Worm (Caenorhabditis elegans) whole organism, young adult: ENCODE measurements around the gene sra-28.
A peak's percentile ranks its signal among the peaks of the same experiment; 100 is the strongest.

Source experiments
- B0019.2 ChIP-seq: fragments of 200-800 bp; sonication (Bioruptor generic); conservative IDR thresholded peaks from 2 replicates; pipeline ENCODE4 v1.3.6; 2022; ENCODE audit warnings: missing genetic modification reagents, missing genetic modification characterization, missing compliant biosample characterization
- B0336.3 ChIP-seq: fragments of 200-800 bp; sonication (Bioruptor generic); IDR thresholded peaks from 2 replicates; pipeline ENCODE4 v1.3.6; 2022; ENCODE audit warnings: missing genetic modification characterization, missing compliant biosample characterization
- C17E4.6 ChIP-seq: fragments of 200-800 bp; sonication (Bioruptor generic); IDR thresholded peaks from 2 replicates; pipeline ENCODE4 v1.3.6; 2022; ENCODE audit warnings: missing genetic modification reagents, missing genetic modification characterization, missing compliant biosample characterization
- D2030.7 ChIP-seq: fragments of 200-800 bp; sonication (Bioruptor generic); IDR thresholded peaks from 2 replicates; pipeline ENCODE4 v1.3.6; 2022; ENCODE audit warnings: missing genetic modification reagents, missing genetic modification characterization, missing compliant biosample characterization
- F22D6.2 ChIP-seq: sonication (generic microtip); optimal IDR thresholded peaks from 2 replicates; lab custom pipeline; 2016; ENCODE audit warnings: mild to moderate bottlenecking, missing genetic modification characterization, missing compliant biosample characterization
- F23B12.7 ChIP-seq: sonication (generic microtip); optimal IDR thresholded peaks from 2 replicates; lab custom pipeline; 2017; ENCODE audit warnings: missing genetic modification characterization, mild to moderate bottlenecking, missing compliant biosample characterization, antibody characterized with exemption, moderate library complexity; ENCODE audit not compliant: insufficient read depth
- F33H1.4 ChIP-seq: fragments of 200-800 bp; sonication (Bioruptor generic); IDR thresholded peaks from 2 replicates; pipeline ENCODE4 v1.3.6; 2022; ENCODE audit warnings: missing genetic modification reagents, missing genetic modification characterization, missing compliant biosample characterization
- F49E8.2 ChIP-seq: sonication (generic microtip); optimal IDR thresholded peaks from 3 replicates; lab custom pipeline; 2017; ENCODE audit warnings: missing genetic modification characterization, mild to moderate bottlenecking, missing compliant biosample characterization, antibody characterized with exemption, moderate library complexity; ENCODE audit not compliant: insufficient read depth
- F57C9.4 ChIP-seq: sonication (generic microtip); optimal IDR thresholded peaks from 2 replicates; lab custom pipeline; 2017; ENCODE audit warnings: mild to moderate bottlenecking, missing genetic modification characterization, missing compliant biosample characterization
- T26A5.8 ChIP-seq: sonication (generic microtip); optimal IDR thresholded peaks from 2 replicates; lab custom pipeline; 2016; ENCODE audit warnings: missing genetic modification characterization, missing compliant biosample characterization
- Y56A3A.18 ChIP-seq: fragments of 200-800 bp; sonication (Bioruptor generic); IDR thresholded peaks from 2 replicates; pipeline ENCODE4 v1.3.6; 2022; ENCODE audit warnings: missing genetic modification reagents, missing genetic modification characterization, missing compliant biosample characterization
- atf-7 ChIP-seq: sonication (generic microtip); optimal IDR thresholded peaks from 2 replicates; lab custom pipeline; 2017; ENCODE audit warnings: mild to moderate bottlenecking, missing genetic modification characterization, missing compliant biosample characterization
- attf-3 ChIP-seq: fragments of 200-800 bp; sonication (Bioruptor generic); conservative IDR thresholded peaks from 2 replicates; pipeline ENCODE4 v1.3.6; 2022; ENCODE audit warnings: missing genetic modification reagents, missing genetic modification characterization, missing compliant biosample characterization
- attf-6 ChIP-seq: fragments of 200-800 bp; sonication (Bioruptor generic); IDR thresholded peaks from 2 replicates; pipeline ENCODE4 v1.3.6; 2022; ENCODE audit warnings: missing genetic modification reagents, missing genetic modification characterization, missing compliant biosample characterization
- bed-1 ChIP-seq: fragments of 200-800 bp; sonication (Bioruptor generic); IDR thresholded peaks from 2 replicates; pipeline ENCODE4 v1.3.6; 2022; ENCODE audit warnings: missing genetic modification reagents, missing genetic modification characterization, missing compliant biosample characterization
- bed-2 ChIP-seq: fragments of 200-800 bp; sonication (Bioruptor generic); IDR thresholded peaks from 2 replicates; pipeline ENCODE4 v1.3.6; 2022; ENCODE audit warnings: missing genetic modification reagents, missing genetic modification characterization, missing compliant biosample characterization
- ccch-3 ChIP-seq: fragments of 200-800 bp; sonication (Bioruptor generic); optimal IDR thresholded peaks from 2 replicates; lab custom pipeline; 2018; ENCODE audit warnings: mild to moderate bottlenecking, missing genetic modification characterization, missing compliant biosample characterization
- cebp-2 ChIP-seq: fragments of 200-800 bp; sonication (Bioruptor generic); IDR thresholded peaks from 2 replicates; pipeline ENCODE4 v1.3.6; 2022; ENCODE audit warnings: missing genetic modification characterization, missing compliant biosample characterization
- ceh-100 ChIP-seq: fragments of 200-800 bp; sonication (Bioruptor generic); IDR thresholded peaks from 2 replicates; pipeline ENCODE4 v1.3.6; 2022; ENCODE audit warnings: missing genetic modification reagents, missing genetic modification characterization, missing compliant biosample characterization
- ceh-79 ChIP-seq: sonication (generic microtip); optimal IDR thresholded peaks from 2 replicates; lab custom pipeline; 2017; ENCODE audit warnings: mild to moderate bottlenecking, missing genetic modification characterization, missing compliant biosample characterization
- chd-7 ChIP-seq: sonication (generic microtip); optimal IDR thresholded peaks from 2 replicates; lab custom pipeline; 2016; ENCODE audit warnings: mild to moderate bottlenecking, missing genetic modification characterization, moderate library complexity, missing compliant biosample characterization
- dox-1 ChIP-seq: fragments of 200-800 bp; sonication (Bioruptor generic); IDR thresholded peaks from 2 replicates; pipeline ENCODE4 v1.3.6; 2022; ENCODE audit warnings: missing genetic modification reagents, missing genetic modification characterization, missing compliant biosample characterization
- dpff-1 ChIP-seq: sonication (generic microtip); optimal IDR thresholded peaks from 2 replicates; lab custom pipeline; 2017; ENCODE audit warnings: mild to moderate bottlenecking, missing genetic modification characterization, missing compliant biosample characterization
- efl-1 ChIP-seq: fragments of 150-350 bp; optimal IDR thresholded peaks from 2 replicates; lab custom pipeline; 2014; ENCODE audit warnings: missing biosample characterization, missing genetic modification reagents, missing genetic modification characterization
- egl-44 ChIP-seq: fragments of 200-800 bp; sonication (Bioruptor generic); IDR thresholded peaks from 2 replicates; pipeline ENCODE4 v1.3.6; 2022; ENCODE audit warnings: missing genetic modification reagents, missing genetic modification characterization, missing compliant biosample characterization
- ekl-4 ChIP-seq: fragments of 200-800 bp; sonication (Bioruptor generic); IDR thresholded peaks from 2 replicates; pipeline ENCODE4 v1.3.6; 2022; ENCODE audit warnings: missing genetic modification reagents, missing genetic modification characterization, missing compliant biosample characterization
- ets-4 ChIP-seq: fragments of 200-800 bp; sonication (Bioruptor generic); optimal IDR thresholded peaks from 2 replicates; lab custom pipeline; 2018; ENCODE audit warnings: mild to moderate bottlenecking, missing genetic modification characterization, missing compliant biosample characterization
- gei-17 ChIP-seq: fragments of 200-800 bp; sonication (Bioruptor generic); optimal IDR thresholded peaks from 2 replicates; lab custom pipeline; 2018; ENCODE audit warnings: mild to moderate bottlenecking, missing genetic modification characterization, missing compliant biosample characterization
- hlh-12 ChIP-seq: sonication (generic microtip); optimal IDR thresholded peaks from 2 replicates; lab custom pipeline; 2016; ENCODE audit warnings: missing genetic modification characterization, missing compliant biosample characterization
- hrde-1 ChIP-seq: sonication (generic microtip); optimal IDR thresholded peaks from 2 replicates; lab custom pipeline; 2016; ENCODE audit warnings: missing genetic modification characterization, mild to moderate bottlenecking, missing compliant biosample characterization, moderate library complexity, missing genotype, missing genetic modification reagents, borderline replicate concordance
- hsf-1 ChIP-seq: fragments of 200-800 bp; sonication (Bioruptor generic); IDR thresholded peaks from 2 replicates; pipeline ENCODE4 v1.3.6; 2022; ENCODE audit warnings: missing genetic modification reagents, missing genetic modification characterization, missing compliant biosample characterization
- lag-1 ChIP-seq: fragments of 200-800 bp; sonication (Bioruptor generic); IDR thresholded peaks from 2 replicates; pipeline ENCODE4 v1.3.6; 2022; ENCODE audit warnings: missing genetic modification reagents, missing genetic modification characterization, missing compliant biosample characterization
- let-526 ChIP-seq: fragments of 200-800 bp; sonication (Bioruptor generic); IDR thresholded peaks from 2 replicates; pipeline ENCODE4 v1.3.6; 2022; ENCODE audit warnings: missing genetic modification reagents, missing genetic modification characterization, missing compliant biosample characterization
- let-607 ChIP-seq, 2 experiments: fragments of 200-800 bp in 1 of 2; sonication (Bioruptor generic) in 1 of 2; sonication (generic microtip) in 1 of 2; optimal IDR thresholded peaks; 2 replicates each; lab custom pipeline; 2016 to 2018; ENCODE audit warnings: mild to moderate bottlenecking in 2 of 2, missing compliant biosample characterization in 2 of 2, missing genetic modification characterization in 2 of 2, moderate library complexity in 2 of 2, missing genotype in 1 of 2
- lin-26 ChIP-seq: fragments of 200-800 bp; sonication (Bioruptor generic); IDR thresholded peaks from 2 replicates; pipeline ENCODE4 v1.3.6; 2022; ENCODE audit warnings: missing genetic modification reagents, missing genetic modification characterization, missing compliant biosample characterization
- lin-54 ChIP-seq: fragments of 200-800 bp; sonication (Bioruptor generic); optimal IDR thresholded peaks from 2 replicates; lab custom pipeline; 2018; ENCODE audit warnings: mild to moderate bottlenecking, missing genetic modification characterization, missing compliant biosample characterization
- madf-3 ChIP-seq: fragments of 200-800 bp; sonication (Bioruptor generic); IDR thresholded peaks from 2 replicates; pipeline ENCODE4 v1.3.6; 2022; ENCODE audit warnings: missing genetic modification reagents, missing genetic modification characterization, missing compliant biosample characterization
- madf-6 ChIP-seq: fragments of 200-800 bp; sonication (Bioruptor generic); IDR thresholded peaks from 2 replicates; pipeline ENCODE4 v1.3.6; 2022; ENCODE audit warnings: missing genetic modification reagents, missing genetic modification characterization, missing compliant biosample characterization
- mcd-1 ChIP-seq: fragments of 200-800 bp; sonication (Bioruptor generic); IDR thresholded peaks from 2 replicates; pipeline ENCODE4 v1.3.6; 2022; ENCODE audit warnings: missing genetic modification reagents, missing genetic modification characterization, missing compliant biosample characterization
- mel-28 ChIP-seq: sonication (generic microtip); optimal IDR thresholded peaks from 2 replicates; lab custom pipeline; 2016; ENCODE audit warnings: borderline replicate concordance, mild to moderate bottlenecking, missing genetic modification characterization, missing compliant biosample characterization
- nhr-27 ChIP-seq: fragments of 200-800 bp; sonication (Bioruptor generic); optimal IDR thresholded peaks from 2 replicates; lab custom pipeline; 2018; ENCODE audit warnings: mild to moderate bottlenecking, missing genetic modification characterization, moderate library complexity, missing compliant biosample characterization
- rcor-1 ChIP-seq: fragments of 200-800 bp; sonication (Bioruptor generic); IDR thresholded peaks from 2 replicates; pipeline ENCODE4 v1.3.6; 2022; ENCODE audit warnings: missing genetic modification reagents, missing genetic modification characterization, missing compliant biosample characterization
- snpc-4 ChIP-seq, 5 experiments: fragments of 150-350 bp in 1 of 5; sonication (generic microtip) in 4 of 5; optimal IDR thresholded peaks; 2 replicates each; lab custom pipeline; 2014 to 2018; ENCODE audit warnings: missing genetic modification characterization in 5 of 5, missing biosample characterization in 3 of 5, antibody characterized with exemption in 2 of 5, mild to moderate bottlenecking in 2 of 5, missing compliant biosample characterization in 2 of 5, missing genotype in 2 of 5, moderate library complexity in 2 of 5, missing genetic modification reagents in 1 of 5
- sptf-2 ChIP-seq: fragments of 200-800 bp; sonication (Bioruptor generic); optimal IDR thresholded peaks from 2 replicates; lab custom pipeline; 2018; ENCODE audit warnings: mild to moderate bottlenecking, missing genetic modification characterization, missing compliant biosample characterization
- tbx-9 ChIP-seq: sonication (generic microtip); optimal IDR thresholded peaks from 2 replicates; lab custom pipeline; 2016; ENCODE audit warnings: borderline replicate concordance, missing genetic modification characterization, inconsistent platforms, missing compliant biosample characterization

sra-28 gene

DNA sequence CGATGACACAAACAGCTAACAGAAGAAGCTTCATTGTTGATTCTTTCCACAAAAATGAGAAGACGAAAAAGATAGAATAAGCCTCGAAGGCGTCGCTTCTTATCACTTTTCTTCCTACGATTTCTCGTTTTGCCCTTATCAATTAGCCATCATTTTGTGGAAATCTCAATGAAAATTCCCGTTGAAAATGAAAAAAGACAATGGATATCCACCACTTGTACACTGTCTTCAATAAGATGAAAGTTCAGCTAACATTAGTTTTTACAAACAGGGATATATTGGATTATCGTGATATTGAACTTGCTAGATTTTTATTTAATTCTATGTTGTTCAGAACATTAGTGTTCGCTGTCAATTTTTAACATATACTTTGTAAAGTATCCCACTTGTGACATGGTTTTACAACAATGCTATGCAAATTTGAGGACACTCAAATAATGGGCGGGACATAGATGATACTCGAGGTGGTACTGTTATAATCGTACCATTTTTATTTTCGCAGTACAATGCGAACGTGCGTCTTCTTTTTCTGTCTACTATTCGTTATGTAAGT, 6.9 kb downstream of the sra-28 start, which contains the start of the genes F18C5.5 and F18C5.9:
Gene F18C5.5, minus strand, starts transcription at position 101 of the 553 bp plus-strand sequence.
Gene F18C5.9, plus strand, starts transcription at position 503 of the 553 bp plus-strand sequence.
- no peak for TF ChIP-seq bed-2 (GFP tag; lab: Robert Waterston, UW)
- no peak for TF ChIP-seq ets-4 (GFP tag; lab: Kevin White, UChicago)
- no peak for TF ChIP-seq F22D6.2 (tag; lab: Kevin White, UChicago)
- no peak for TF ChIP-seq gei-17 (GFP tag; lab: Kevin White, UChicago)
- no peak for TF ChIP-seq snpc-4 (GFP tag; optimal IDR thresholded peaks at IDR 0.05; lab: Kevin White, UChicago)
- TF ChIP-seq snpc-4 (tag; optimal IDR thresholded peaks at IDR 0.05; lab: Kevin White, UChicago): no peak
- no peak for TF ChIP-seq hrde-1 (tag; lab: Kevin White, UChicago)
- TF ChIP-seq lin-54 (GFP tag; lab: Kevin White, UChicago): no peak
- TF ChIP-seq madf-3: no peak
- TF ChIP-seq rcor-1 (GFP tag; lab: Robert Waterston, UW): no peak
- no peak for TF ChIP-seq B0336.3 (GFP tag; lab: Robert Waterston, UW)
- TF ChIP-seq egl-44 (GFP tag; lab: Robert Waterston, UW): no peak
- TF ChIP-seq F49E8.2: no peak
- TF ChIP-seq mel-28 (tag; lab: Kevin White, UChicago): no peak
- TF ChIP-seq hsf-1 (GFP tag; lab: Robert Waterston, UW): no peak
- no peak for TF ChIP-seq chd-7 (tag; lab: Kevin White, UChicago)
- TF ChIP-seq attf-3: no peak
- no peak for TF ChIP-seq hlh-12 (tag; lab: Kevin White, UChicago)
- TF ChIP-seq T26A5.8 (tag; lab: Kevin White, UChicago): no peak

DNA sequence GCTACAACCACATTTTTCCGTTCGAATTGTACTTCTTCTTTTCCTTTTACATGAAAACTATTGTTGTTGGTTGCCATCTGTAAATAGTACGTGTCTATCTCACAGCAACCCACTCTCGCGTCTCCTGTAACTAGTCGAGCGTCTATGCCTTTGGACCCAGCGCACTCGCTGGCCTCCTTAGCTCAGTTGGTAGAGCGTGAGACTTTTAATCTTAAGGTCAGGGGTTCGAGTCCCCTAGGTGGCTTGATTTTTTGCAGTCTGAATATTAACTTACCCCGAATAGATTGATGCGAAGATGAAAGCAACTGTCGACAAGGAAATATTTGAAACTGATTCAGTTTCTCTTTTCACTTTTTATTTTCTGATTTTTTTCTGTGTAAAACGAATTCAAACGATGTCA, 8.5 kb downstream of the sra-28 start, which contains the start of gene mpz-3:
Gene mpz-3, minus strand, starts transcription at position 320 of the 400 bp plus-strand sequence.
- no peak for TF ChIP-seq sptf-2
- TF ChIP-seq D2030.7: peak; percentile 48; the same call in 1 of the 2 replicates
- peak; percentile 47; the same call in 1 of the 2 replicates for TF ChIP-seq ceh-100 (GFP tag; lab: Robert Waterston, UW)
- TF ChIP-seq tbx-9 (tag; lab: Kevin White, UChicago): no peak
- TF ChIP-seq cebp-2: no peak
- no peak for TF ChIP-seq hlh-12 (tag; lab: Kevin White, UChicago)
- TF ChIP-seq attf-3: no peak; the same call in 1 of the 2 replicates
- 0 out of 2 replicates have a peak, but pooled peaks have one; percentile 19 for TF ChIP-seq C17E4.6
- no peak for TF ChIP-seq F57C9.4 (tag; lab: Kevin White, UChicago)
- peak; percentile 85 for TF ChIP-seq lin-26
- TF ChIP-seq chd-7 (tag; lab: Kevin White, UChicago): no peak
- TF ChIP-seq ekl-4: no peak
- TF ChIP-seq dox-1: no peak
- no peak for TF ChIP-seq Y56A3A.18 (GFP tag; lab: Robert Waterston, UW)
- TF ChIP-seq efl-1 (GFP tag; lab: Kevin White, UChicago): peak; percentile 1
- no peak for TF ChIP-seq ceh-79 (tag; lab: Kevin White, UChicago)
- TF ChIP-seq F23B12.7: peak; percentile 69
- no peak for TF ChIP-seq attf-6 (GFP tag; lab: Robert Waterston, UW)
- TF ChIP-seq nhr-27 (tag; lab: Kevin White, UChicago): no peak
- TF ChIP-seq atf-7 (tag; lab: Kevin White, UChicago): no peak
- no peak for TF ChIP-seq madf-6
- no peak for TF ChIP-seq B0019.2 (GFP tag; lab: Robert Waterston, UW)
- TF ChIP-seq ccch-3 (GFP tag; lab: Kevin White, UChicago): no peak
- TF ChIP-seq dpff-1: no peak
- no peak for TF ChIP-seq let-607 (tag; optimal IDR thresholded peaks at IDR 0.05; lab: Kevin White, UChicago)
- TF ChIP-seq F33H1.4 (GFP tag; lab: Robert Waterston, UW): no peak; the same call in 1 of the 2 replicates
- no peak; the same call in 1 of the 2 replicates for TF ChIP-seq let-526 (GFP tag; lab: Robert Waterston, UW)
- no peak for TF ChIP-seq lag-1 (GFP tag; lab: Robert Waterston, UW)
- TF ChIP-seq mel-28 (tag; lab: Kevin White, UChicago): no peak
- TF ChIP-seq mcd-1 (GFP tag; lab: Robert Waterston, UW): no peak
- no peak for TF ChIP-seq bed-1 (GFP tag; lab: Robert Waterston, UW)
- TF ChIP-seq madf-3: no peak
